Fruit fly (Drosophila melanogaster): ENCODE results near the gene CG10801.
A peak's percentile ranks its signal among the peaks of the same experiment; 100 is the strongest.

Gene CG10801

DNA sequence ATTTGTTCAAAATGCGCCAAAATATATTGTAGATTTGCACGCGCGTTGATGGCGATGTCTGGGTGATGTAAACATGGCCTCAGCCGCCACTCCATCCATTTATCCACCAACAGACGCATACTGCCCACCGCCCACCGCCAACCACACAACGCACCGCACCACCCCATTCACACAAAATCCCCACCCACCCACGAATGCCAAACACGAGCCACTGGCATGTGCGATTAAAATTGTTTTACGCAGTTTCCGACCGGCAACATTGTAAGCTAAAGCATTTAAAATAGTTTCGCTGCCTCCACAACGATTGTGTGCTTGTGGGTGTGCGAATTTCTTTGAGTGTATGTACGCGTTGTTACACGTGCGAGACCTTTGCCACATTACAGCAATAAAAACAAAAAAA lies 19.9 kb upstream of the CG10801 start (continued):
- TF ChIP-seq CG11762 (GFP tag; optimal IDR thresholded peaks at IDR 0.05; ENCODE audit: insufficient read depth) (no peak), spab (GFP tag; optimal IDR thresholded peaks at IDR 0.05) (no peak), CG8119 (GFP tag; IDR thresholded peaks at IDR 0.05) (peak; percentile 29; the same call in 1 of the 3 replicates), Gug (GFP tag; IDR thresholded peaks at IDR 0.05) (no peak), CG6854 (GFP tag; optimal IDR thresholded peaks at IDR 0.05) (no peak), acj6 (GFP tag; optimal IDR thresholded peaks at IDR 0.05) (no peak), CG6163 (GFP tag; IDR thresholded peaks at IDR 0.05) (no peak), CG4318 (GFP tag; optimal IDR thresholded peaks at IDR 0.05) (no peak), CG11294 (GFP tag; IDR thresholded peaks at IDR 0.05) (no peak), svp (GFP tag) (no peak), CG34406 (GFP tag; optimal IDR thresholded peaks at IDR 0.05) (no peak)

DNA sequence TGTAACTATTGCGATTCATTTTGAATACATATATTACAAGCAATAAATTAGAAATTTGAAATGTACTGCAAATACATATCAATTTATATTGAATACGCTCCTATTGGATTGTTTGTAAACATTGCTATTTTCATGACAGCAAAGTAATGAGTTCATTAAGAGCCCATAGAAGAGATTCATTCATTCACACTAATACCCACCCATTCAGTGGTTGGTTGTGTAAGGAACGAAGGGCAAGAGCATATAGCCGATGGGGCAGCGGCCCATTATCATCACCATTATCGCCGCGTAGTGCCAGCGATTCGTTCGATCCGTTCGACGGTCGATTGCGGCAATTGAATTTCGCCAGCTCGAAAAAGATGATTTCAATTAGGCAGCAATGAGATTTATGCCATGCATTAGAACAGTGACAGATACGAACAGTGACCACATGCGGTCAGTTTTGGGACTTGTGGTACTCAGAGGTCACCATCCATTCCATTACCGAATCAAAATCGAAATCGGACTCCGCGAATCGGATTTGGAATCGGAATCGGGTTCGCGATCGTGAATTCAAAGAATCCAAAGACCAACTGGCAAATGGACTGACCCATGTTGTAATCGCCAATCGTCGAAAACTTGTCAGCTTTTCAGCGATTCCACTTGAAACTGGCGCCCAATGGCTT lies 17.7 kb upstream of the CG10801 start:
- TF ChIP-seq cyc (GFP tag; optimal IDR thresholded peaks at IDR 0.05) (no peak), Sox14 (GFP tag; optimal IDR thresholded peaks at IDR 0.05) (no peak), CG6854 (GFP tag; optimal IDR thresholded peaks at IDR 0.05) (no peak), CG6808 (GFP tag; optimal IDR thresholded peaks at IDR 0.05) (no peak), svp (GFP tag) (no peak), Lpt (GFP tag; optimal IDR thresholded peaks at IDR 0.05) (no peak), dac (GFP tag; optimal IDR thresholded peaks at IDR 0.05) (no peak), CG11762 (GFP tag; optimal IDR thresholded peaks at IDR 0.05; ENCODE audit: insufficient read depth) (no peak), ss (GFP tag; optimal IDR thresholded peaks at IDR 0.05) (no peak), CG4318 (GFP tag; optimal IDR thresholded peaks at IDR 0.05) (no peak), lz (GFP tag; optimal IDR thresholded peaks at IDR 0.05) (no peak)

DNA sequence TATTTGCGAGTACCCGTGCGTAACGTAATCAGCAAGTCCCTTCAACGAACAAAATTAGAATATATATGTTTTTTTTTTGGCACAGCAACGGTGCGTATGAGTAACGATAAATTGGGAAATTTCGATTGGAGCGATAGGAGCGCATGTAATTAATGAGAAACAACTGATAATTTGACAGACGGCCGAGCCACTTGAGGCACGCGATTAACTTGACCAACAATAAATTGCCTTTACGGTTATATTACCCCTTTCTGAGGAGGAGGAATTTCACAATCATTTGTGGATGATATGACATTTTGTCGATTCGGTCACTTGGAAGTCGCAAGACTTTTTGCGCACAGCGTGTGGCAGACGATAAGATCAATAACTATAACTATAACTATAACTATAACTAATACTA lies 16.5 kb upstream of the CG10801 start:
- TF ChIP-seq CG6163 (GFP tag; IDR thresholded peaks at IDR 0.05) (0 out of 3 replicates have a peak, but pooled peaks have one; percentile 12), Met (GFP tag; optimal IDR thresholded peaks at IDR 0.05) (no peak)

dm6 chrX:3444800-3445199 lies 15.6 kb upstream of the CG10801 start:
- TF ChIP-seq topi (GFP tag; optimal IDR thresholded peaks at IDR 0.05): peak; percentile 15
- TF ChIP-seq Met (GFP tag; optimal IDR thresholded peaks at IDR 0.05): peak; percentile 16
- TF ChIP-seq CG34406 (GFP tag; optimal IDR thresholded peaks at IDR 0.05): no peak
- TF ChIP-seq CG6854 (GFP tag; optimal IDR thresholded peaks at IDR 0.05): no peak
- peak; percentile 17 for TF ChIP-seq cyc (GFP tag; optimal IDR thresholded peaks at IDR 0.05)
- TF ChIP-seq CG4318 (GFP tag; optimal IDR thresholded peaks at IDR 0.05): no peak
- no peak for TF ChIP-seq vri (GFP tag; optimal IDR thresholded peaks at IDR 0.05)
- peak; percentile 15 for TF ChIP-seq Blimp-1 (GFP tag; optimal IDR thresholded peaks at IDR 0.05)
- no peak for TF ChIP-seq spab (GFP tag; optimal IDR thresholded peaks at IDR 0.05)
- TF ChIP-seq CG10631 (GFP tag; optimal IDR thresholded peaks at IDR 0.05): no peak
- peak; percentile 1 for TF ChIP-seq Smox (GFP tag; optimal IDR thresholded peaks at IDR 0.05)
- TF ChIP-seq svp (GFP tag): peak; percentile 54
- TF ChIP-seq achi (GFP tag; optimal IDR thresholded peaks at IDR 0.05): no peak
- no peak for TF ChIP-seq Sox15 (GFP tag; optimal IDR thresholded peaks at IDR 0.05)

- TF ChIP-seq Eip78C (GFP tag): no peak
- TF ChIP-seq eg (GFP tag; IDR thresholded peaks at IDR 0.05): no peak
These were observed 14.2 kb upstream of the CG10801 start for dm6 chrX:3446157-3446556.

dm6 chrX:3446650-3447049 lies 13.7 kb upstream of the CG10801 start:
- TF ChIP-seq CG11294 (GFP tag; IDR thresholded peaks at IDR 0.05) (no peak), CG15336 (GFP tag; IDR thresholded peaks at IDR 0.05) (peak; percentile 32; the same call in 1 of the 2 replicates), salr (GFP tag; optimal IDR thresholded peaks at IDR 0.05) (peak in 1 of 2 experiments; percentile 2), Eip78C (GFP tag) (peak; percentile 18), CG8119 (GFP tag; IDR thresholded peaks at IDR 0.05) (peak; percentile 34; the same call in 1 of the 3 replicates), CG4318 (GFP tag; optimal IDR thresholded peaks at IDR 0.05) (no peak), fd59A (GFP tag; optimal IDR thresholded peaks at IDR 0.05) (no peak), svp (GFP tag) (no peak), CG9139 (GFP tag; optimal IDR thresholded peaks at IDR 0.05) (no peak), CG6792 (GFP tag; optimal IDR thresholded peaks at IDR 0.05) (no peak), CG31627 (GFP tag; optimal IDR thresholded peaks at IDR 0.05) (no peak), Lpt (GFP tag; optimal IDR thresholded peaks at IDR 0.05) (no peak), cyc (GFP tag; optimal IDR thresholded peaks at IDR 0.05) (no peak), vri (GFP tag; optimal IDR thresholded peaks at IDR 0.05) (peak; percentile 32), eg (GFP tag; IDR thresholded peaks at IDR 0.05) (0 out of 3 replicates have a peak, but pooled peaks have one; percentile 20), CG16779 (tag; optimal IDR thresholded peaks at IDR 0.05) (no peak), CG6163 (GFP tag; IDR thresholded peaks at IDR 0.05) (peak; percentile 57; the same call in 2 of the 3 replicates)
